Worm (Caenorhabditis elegans) whole organism, L3 larva: ENCODE data around the gene C06E1.1.

Source experiments
- R02D3.7 ChIP-seq: fragments of 150-350 bp; optimal IDR thresholded peaks from 2 replicates; lab custom pipeline; 2014; ENCODE audit warnings: missing biosample characterization, missing genetic modification characterization
- ama-1 ChIP-seq: fragments of 150-350 bp; optimal IDR thresholded peaks from 2 replicates; lab custom pipeline; 2018
- elt-3 ChIP-seq, 3 experiments: fragments of 150-350 bp in 1 of 3; sonication (generic microtip) in 2 of 3; optimal IDR thresholded peaks; 2 replicates in 2 of 3; 4 replicates in 1 of 3; lab custom pipeline; 2014 to 2017; ENCODE audit warnings: missing biosample characterization in 3 of 3, missing genetic modification characterization in 3 of 3
- nhr-237 ChIP-seq: fragments of 150-350 bp; optimal IDR thresholded peaks from 2 replicates; lab custom pipeline; 2014; ENCODE audit warnings: missing biosample characterization, missing genetic modification characterization
- pha-4 ChIP-seq: fragments of 150-350 bp; optimal IDR thresholded peaks from 2 replicates; lab custom pipeline; 2014; ENCODE audit warnings: missing biosample characterization, missing genetic modification reagents, missing genetic modification characterization

- TF ChIP-seq elt-3 (tag; optimal IDR thresholded peaks at IDR 0.05; lab: Kevin White, UChicago) = no peak
- no peak for TF ChIP-seq pha-4
- no peak for TF ChIP-seq nhr-237 (tag; lab: Kevin White, UChicago)
- TF ChIP-seq R02D3.7 = no peak
- TF ChIP-seq ama-1 (lab: Kevin White, UChicago) = no peak
Observed at ce11 chrIII:8618412-8618960, 12.9 kb downstream of the C06E1.1 start, which contains the start of gene C13G5.2.
